Worm (Caenorhabditis elegans) whole organism, young adult: ENCODE results near the gene C34C12.9.

ENCODE experiments used
- K11D2.4 ChIP-seq: fragments of 200-800 bp; sonication (Bioruptor generic); IDR thresholded peaks from 2 replicates; pipeline ENCODE4 v1.3.6; 2022; ENCODE audit warnings: missing genetic modification reagents, missing genetic modification characterization, missing compliant biosample characterization
- Y56A3A.18 ChIP-seq: fragments of 200-800 bp; sonication (Bioruptor generic); IDR thresholded peaks from 2 replicates; pipeline ENCODE4 v1.3.6; 2022; ENCODE audit warnings: missing genetic modification reagents, missing genetic modification characterization, missing compliant biosample characterization
- ama-1 ChIP-seq, 3 experiments: fragments of 150-350 bp in 1 of 3; sonication (generic microtip) in 2 of 3; optimal IDR thresholded peaks; 2 replicates each; lab custom pipeline; 2014 to 2018; ENCODE audit warnings: missing biosample characterization in 2 of 3, missing genetic modification characterization in 2 of 3, missing genetic modification reagents in 2 of 3
- dpl-1 ChIP-seq: fragments of 150-350 bp; optimal IDR thresholded peaks from 2 replicates; lab custom pipeline; 2014; ENCODE audit warnings: missing biosample characterization, missing genetic modification reagents, missing genetic modification characterization
- pbrm-1 ChIP-seq: fragments of 200-800 bp; sonication (Bioruptor generic); IDR thresholded peaks from 2 replicates; pipeline ENCODE4 v1.3.6; 2022; ENCODE audit warnings: missing genetic modification reagents, missing genetic modification characterization, missing compliant biosample characterization

- no peak for TF ChIP-seq Y56A3A.18 (GFP tag; lab: Robert Waterston, UW)
- TF ChIP-seq K11D2.4 (GFP tag; lab: Robert Waterston, UW) = no peak
- no peak for TF ChIP-seq pbrm-1
- no peak for TF ChIP-seq dpl-1
- no peak for TF ChIP-seq ama-1 (optimal IDR thresholded peaks at IDR 0.05; lab: Kevin White, UChicago)
- TF ChIP-seq ama-1 (GFP tag; optimal IDR thresholded peaks at IDR 0.05; lab: Kevin White, UChicago) = no peak
Observed at ce11 chrIII:3523363-3523762, 48.1 kb upstream of the C34C12.9 start.
